Worm (Caenorhabditis elegans) whole organism, L2 larva: ENCODE data around the gene arl-5.

ENCODE experiments used
- C34F6.9 ChIP-seq: fragments of 150-350 bp; optimal IDR thresholded peaks from 2 replicates; lab custom pipeline; 2014; ENCODE audit warnings: missing biosample characterization, missing genetic modification characterization
- F13H6.1 ChIP-seq: sonication (generic microtip); optimal IDR thresholded peaks from 2 replicates; lab custom pipeline; 2016; ENCODE audit warnings: missing genetic modification characterization, missing compliant biosample characterization
- R02D3.7 ChIP-seq: fragments of 150-350 bp; optimal IDR thresholded peaks from 2 replicates; lab custom pipeline; 2014; ENCODE audit warnings: missing biosample characterization, missing genetic modification characterization
- Y55F3AM.14 ChIP-seq: fragments of 200-800 bp; sonication (Bioruptor generic); optimal IDR thresholded peaks from 2 replicates; lab custom pipeline; 2018; ENCODE audit warnings: mild to moderate bottlenecking, missing genetic modification characterization, missing compliant biosample characterization
- ZK546.5 ChIP-seq: sonication (generic microtip); optimal IDR thresholded peaks from 2 replicates; lab custom pipeline; 2017; ENCODE audit warnings: missing biosample characterization, missing genetic modification characterization
- alr-1 ChIP-seq: fragments of 150-350 bp; optimal IDR thresholded peaks from 2 replicates; lab custom pipeline; 2014; ENCODE audit warnings: missing biosample characterization, missing genetic modification characterization
- aly-2 ChIP-seq: fragments of 150-350 bp; optimal IDR thresholded peaks from 2 replicates; lab custom pipeline; 2014; ENCODE audit warnings: missing biosample characterization, missing genetic modification characterization
- ama-1 ChIP-seq: fragments of 150-350 bp; optimal IDR thresholded peaks from 2 replicates; lab custom pipeline; 2018; ENCODE audit warnings: inconsistent platforms
- blmp-1 ChIP-seq: sonication (generic microtip); optimal IDR thresholded peaks from 2 replicates; lab custom pipeline; 2017; ENCODE audit warnings: missing genetic modification characterization, mild to moderate bottlenecking, missing compliant biosample characterization, antibody characterized with exemption, moderate library complexity; ENCODE audit not compliant: insufficient read depth
- ceh-16 ChIP-seq: fragments of 150-350 bp; optimal IDR thresholded peaks from 2 replicates; lab custom pipeline; 2014; ENCODE audit warnings: missing biosample characterization, missing genetic modification characterization
- crh-2 ChIP-seq: sonication (generic microtip); optimal IDR thresholded peaks from 2 replicates; lab custom pipeline; 2017; ENCODE audit warnings: missing biosample characterization, missing genetic modification characterization
- egl-27 ChIP-seq: sonication (generic microtip); optimal IDR thresholded peaks from 3 replicates; lab custom pipeline; 2017; ENCODE audit warnings: missing biosample characterization, missing genetic modification reagents, missing genetic modification characterization
- elt-1 ChIP-seq: fragments of 150-350 bp; optimal IDR thresholded peaks from 2 replicates; lab custom pipeline; 2014; ENCODE audit warnings: missing biosample characterization, missing genetic modification characterization
- fos-1 ChIP-seq: fragments of 150-350 bp; optimal IDR thresholded peaks from 2 replicates; lab custom pipeline; 2014; ENCODE audit warnings: missing biosample characterization, missing genetic modification characterization
- gmeb-1 ChIP-seq: fragments of 150-350 bp; optimal IDR thresholded peaks from 2 replicates; lab custom pipeline; 2014; ENCODE audit warnings: missing biosample characterization, missing genetic modification characterization
- lin-11 ChIP-seq: fragments of 150-350 bp; sonication (generic microtip); optimal IDR thresholded peaks from 2 replicates; lab custom pipeline; 2014; ENCODE audit warnings: missing biosample characterization, missing genetic modification characterization, inconsistent platforms, mixed read lengths
- lin-13 ChIP-seq: fragments of 150-350 bp; optimal IDR thresholded peaks from 2 replicates; lab custom pipeline; 2014; ENCODE audit warnings: missing biosample characterization, missing genetic modification reagents, missing genetic modification characterization
- lin-39 ChIP-seq: fragments of 150-350 bp; optimal IDR thresholded peaks from 2 replicates; lab custom pipeline; 2014; ENCODE audit warnings: missing biosample characterization, missing genetic modification reagents, missing genetic modification characterization
- lsy-2 ChIP-seq, 2 experiments: fragments of 150-350 bp in 1 of 2; sonication (generic microtip) in 1 of 2; optimal IDR thresholded peaks; 2 replicates each; lab custom pipeline; 2014 to 2017; ENCODE audit warnings: missing biosample characterization in 2 of 2, missing genetic modification characterization in 2 of 2
- mbf-1 ChIP-seq: sonication (generic microtip); optimal IDR thresholded peaks from 2 replicates; lab custom pipeline; 2017; ENCODE audit warnings: missing biosample characterization, missing genetic modification characterization
- mdl-1 ChIP-seq, 2 experiments: fragments of 150-350 bp in 1 of 2; sonication (generic microtip) in 1 of 2; optimal IDR thresholded peaks; 2 replicates each; lab custom pipeline; 2017; ENCODE audit warnings: missing biosample characterization in 2 of 2, missing genetic modification characterization in 2 of 2
- nhr-10 ChIP-seq: sonication (generic microtip); optimal IDR thresholded peaks from 2 replicates; lab custom pipeline; 2017; ENCODE audit warnings: missing biosample characterization, missing genetic modification characterization
- nhr-11 ChIP-seq: fragments of 150-350 bp; optimal IDR thresholded peaks from 2 replicates; lab custom pipeline; 2014; ENCODE audit warnings: missing biosample characterization, missing genetic modification characterization
- nhr-12 ChIP-seq: fragments of 150-350 bp; optimal IDR thresholded peaks from 2 replicates; lab custom pipeline; 2014; ENCODE audit warnings: missing biosample characterization, missing genetic modification characterization
- nhr-129 ChIP-seq: fragments of 150-350 bp; optimal IDR thresholded peaks from 2 replicates; lab custom pipeline; 2014; ENCODE audit warnings: missing biosample characterization, missing genetic modification characterization
- nhr-21 ChIP-seq: fragments of 150-350 bp; optimal IDR thresholded peaks from 2 replicates; lab custom pipeline; 2014; ENCODE audit warnings: missing biosample characterization, missing genetic modification characterization
- nhr-23 ChIP-seq: fragments of 150-350 bp; optimal IDR thresholded peaks from 2 replicates; lab custom pipeline; 2014; ENCODE audit warnings: missing biosample characterization, missing genetic modification reagents, missing genetic modification characterization
- nhr-237 ChIP-seq: fragments of 150-350 bp; optimal IDR thresholded peaks from 2 replicates; lab custom pipeline; 2014; ENCODE audit warnings: missing biosample characterization, missing genetic modification characterization
- nhr-25 ChIP-seq: fragments of 150-350 bp; sonication (generic microtip); optimal IDR thresholded peaks from 3 replicates; lab custom pipeline; 2014; ENCODE audit warnings: missing biosample characterization, missing genetic modification characterization
- nhr-6 ChIP-seq: fragments of 150-350 bp; optimal IDR thresholded peaks from 2 replicates; lab custom pipeline; 2014; ENCODE audit warnings: missing biosample characterization, missing genetic modification characterization
- peb-1 ChIP-seq: fragments of 150-350 bp; optimal IDR thresholded peaks from 2 replicates; lab custom pipeline; 2014; ENCODE audit warnings: missing biosample characterization, missing genetic modification characterization
- sem-4 ChIP-seq: fragments of 150-350 bp; optimal IDR thresholded peaks from 2 replicates; lab custom pipeline; 2014; ENCODE audit warnings: missing biosample characterization, missing genetic modification reagents, missing genetic modification characterization
- skn-1 ChIP-seq: sonication (generic microtip); optimal IDR thresholded peaks from 2 replicates; lab custom pipeline; 2017; ENCODE audit warnings: missing biosample characterization, missing genetic modification characterization
- sma-3 ChIP-seq: sonication (generic microtip); optimal IDR thresholded peaks from 2 replicates; lab custom pipeline; 2016; ENCODE audit warnings: missing genetic modification reagents, missing genetic modification characterization, missing compliant biosample characterization
- sma-9 ChIP-seq, 2 experiments: fragments of 150-350 bp in 1 of 2; sonication (generic microtip) in 1 of 2; optimal IDR thresholded peaks; 2 replicates each; lab custom pipeline; 2014 to 2016; ENCODE audit warnings: missing genetic modification characterization in 2 of 2, mild to moderate bottlenecking in 1 of 2, missing biosample characterization in 1 of 2, missing compliant biosample characterization in 1 of 2, missing genetic modification reagents in 1 of 2, moderate library complexity in 1 of 2
- unc-39 ChIP-seq: fragments of 150-350 bp; optimal IDR thresholded peaks from 2 replicates; lab custom pipeline; 2014; ENCODE audit warnings: missing biosample characterization, missing genetic modification characterization
- unc-55 ChIP-seq: fragments of 150-350 bp; sonication (generic microtip); optimal IDR thresholded peaks from 3 replicates; lab custom pipeline; 2014; ENCODE audit warnings: missing biosample characterization, missing genetic modification reagents, missing genetic modification characterization
- unc-62 ChIP-seq: fragments of 150-350 bp; optimal IDR thresholded peaks from 2 replicates; lab custom pipeline; 2014; ENCODE audit warnings: missing biosample characterization, missing genetic modification reagents, missing genetic modification characterization
- zag-1 ChIP-seq: fragments of 150-350 bp; optimal IDR thresholded peaks from 2 replicates; lab custom pipeline; 2014; ENCODE audit warnings: missing biosample characterization, missing genetic modification characterization
- ztf-1 ChIP-seq: fragments of 200-800 bp; sonication (Bioruptor generic); conservative IDR thresholded peaks from 2 replicates; pipeline ENCODE4 v1.3.6; 2022; ENCODE audit warnings: missing genetic modification characterization, missing compliant biosample characterization
- ztf-11 ChIP-seq: sonication (generic microtip); optimal IDR thresholded peaks from 2 replicates; lab custom pipeline; 2017; ENCODE audit warnings: missing biosample characterization, missing genetic modification characterization
- ztf-4 ChIP-seq: fragments of 150-350 bp; optimal IDR thresholded peaks from 2 replicates; lab custom pipeline; 2014; ENCODE audit warnings: missing biosample characterization, missing genetic modification characterization

Gene arl-5

ce11 chrIII:9817087-9817612, 5.9 kb upstream of the arl-5 start, which contains the start of gene cnx-1 (continued):
- TF ChIP-seq sem-4 (tag; lab: Kevin White, UChicago) (no peak), C34F6.9 (tag; lab: Kevin White, UChicago) (peak; percentile 51), sma-3 (GFP tag; lab: Kevin White, UChicago) (no peak), lin-13 (GFP tag; lab: Kevin White, UChicago) (no peak), aly-2 (tag; lab: Kevin White, UChicago) (no peak)

ce11 chrIII:9817894-9818293, 5.1 kb upstream of the arl-5 start:
- TF ChIP-seq ZK546.5: no peak
- TF ChIP-seq lsy-2 (tag; optimal IDR thresholded peaks at IDR 0.05; lab: Kevin White, UChicago): peak in 1 of 2 experiments; percentile 70

- no peak for TF ChIP-seq nhr-12 (tag; lab: Kevin White, UChicago)
- peak; percentile 4 for TF ChIP-seq blmp-1 (tag; lab: Kevin White, UChicago)
- TF ChIP-seq C34F6.9 (tag; lab: Kevin White, UChicago): peak; percentile 82
- TF ChIP-seq zag-1 (tag; lab: Kevin White, UChicago): no peak
- no peak for TF ChIP-seq nhr-11
- TF ChIP-seq R02D3.7 (tag; lab: Kevin White, UChicago): no peak
- no peak for TF ChIP-seq aly-2 (tag; lab: Kevin White, UChicago)
- peak; percentile 65 for TF ChIP-seq gmeb-1 (tag; lab: Kevin White, UChicago)
- TF ChIP-seq egl-27 (tag; lab: Kevin White, UChicago): no peak
- peak; percentile 71 for TF ChIP-seq sem-4 (tag; lab: Kevin White, UChicago)
- no peak for TF ChIP-seq nhr-237 (tag; lab: Kevin White, UChicago)
- TF ChIP-seq mbf-1 (tag; lab: Kevin White, UChicago): no peak
- TF ChIP-seq nhr-129 (tag; lab: Kevin White, UChicago): peak; percentile 91
- TF ChIP-seq ztf-4: peak; percentile 0
- TF ChIP-seq lin-39 (tag; lab: Kevin White, UChicago): no peak
- no peak for TF ChIP-seq ztf-11 (tag; lab: Kevin White, UChicago)
- peak; percentile 41 for TF ChIP-seq lin-11 (tag; lab: Kevin White, UChicago)
- TF ChIP-seq ceh-16 (tag; lab: Kevin White, UChicago): no peak
- peak; percentile 12 for TF ChIP-seq fos-1 (tag; lab: Kevin White, UChicago)
- TF ChIP-seq alr-1: no peak
- no peak for TF ChIP-seq elt-1 (tag; lab: Kevin White, UChicago)
- TF ChIP-seq unc-55 (GFP tag; lab: Kevin White, UChicago): peak; percentile 56
- TF ChIP-seq ama-1: no peak
- no peak for TF ChIP-seq nhr-23 (tag; lab: Kevin White, UChicago)
- TF ChIP-seq nhr-25 (tag; lab: Kevin White, UChicago): peak; percentile 67
- no peak for TF ChIP-seq unc-39 (tag; lab: Kevin White, UChicago)
- TF ChIP-seq mdl-1 (tag; optimal IDR thresholded peaks at IDR 0.05; lab: Kevin White, UChicago): peak in 1 of 2 experiments; percentile 79
- no peak for TF ChIP-seq nhr-10 (tag; lab: Kevin White, UChicago)
- TF ChIP-seq crh-2 (tag; lab: Kevin White, UChicago): peak; percentile 53
- TF ChIP-seq ZK546.5: no peak
- TF ChIP-seq ztf-1 (GFP tag; lab: Robert Waterston, UW): no peak
- peak; percentile 55 for TF ChIP-seq F13H6.1 (tag; lab: Kevin White, UChicago)
- TF ChIP-seq Y55F3AM.14 (GFP tag; lab: Kevin White, UChicago): no peak
- no peak for TF ChIP-seq skn-1 (tag; lab: Kevin White, UChicago)
- no peak for TF ChIP-seq nhr-6 (tag; lab: Kevin White, UChicago)
- TF ChIP-seq lin-13 (GFP tag; lab: Kevin White, UChicago): peak; percentile 51
- no peak for TF ChIP-seq unc-62 (GFP tag; lab: Kevin White, UChicago)
- no peak for TF ChIP-seq peb-1 (tag; lab: Kevin White, UChicago)
- TF ChIP-seq sma-9 (GFP tag; optimal IDR thresholded peaks at IDR 0.05; lab: Kevin White, UChicago): peak; percentile 42
- TF ChIP-seq sma-9 (tag; optimal IDR thresholded peaks at IDR 0.05; lab: Kevin White, UChicago): no peak
- TF ChIP-seq sma-3 (GFP tag; lab: Kevin White, UChicago): peak; percentile 72
- peak; percentile 42 to 75 for TF ChIP-seq lsy-2 (tag; optimal IDR thresholded peaks at IDR 0.05; lab: Kevin White, UChicago)
- TF ChIP-seq nhr-21 (tag; lab: Kevin White, UChicago): peak; percentile 48
Measured at ce11 chrIII:9818763-9819162, 4.3 kb upstream of the arl-5 start, which contains the start of gene panl-3. TSS of gene panl-3 (plus strand) at chrIII:9819056.
